Fruit fly (Drosophila melanogaster): ENCODE measurements around the gene CG34112.

Gene CG34112

DNA sequence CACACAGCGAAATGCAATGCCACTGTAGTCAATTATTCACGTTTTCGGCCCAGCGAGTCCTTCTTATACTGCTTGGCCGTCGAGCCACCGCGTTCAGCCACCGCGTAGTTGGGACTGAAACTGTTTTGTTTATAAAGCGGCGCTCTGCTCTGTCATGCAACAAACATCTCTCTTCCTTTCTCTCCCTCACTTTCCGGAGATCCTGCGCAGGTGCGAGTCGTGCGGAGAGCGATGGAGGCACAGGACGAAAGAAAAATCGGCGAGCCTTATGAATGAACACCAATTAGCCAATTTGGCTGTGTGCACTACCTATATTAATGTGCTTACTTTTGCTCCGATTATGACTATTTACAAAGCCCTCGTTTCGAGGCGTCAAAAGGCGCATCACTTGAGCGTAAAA lies 25.4 kb upstream of the CG34112 start, which contains the start of gene CG32944 (continued):
- TF ChIP-seq Dref (GFP tag; IDR thresholded peaks at IDR 0.05) (no peak), jing (GFP tag; optimal IDR thresholded peaks at IDR 0.05) (no peak)

DNA sequence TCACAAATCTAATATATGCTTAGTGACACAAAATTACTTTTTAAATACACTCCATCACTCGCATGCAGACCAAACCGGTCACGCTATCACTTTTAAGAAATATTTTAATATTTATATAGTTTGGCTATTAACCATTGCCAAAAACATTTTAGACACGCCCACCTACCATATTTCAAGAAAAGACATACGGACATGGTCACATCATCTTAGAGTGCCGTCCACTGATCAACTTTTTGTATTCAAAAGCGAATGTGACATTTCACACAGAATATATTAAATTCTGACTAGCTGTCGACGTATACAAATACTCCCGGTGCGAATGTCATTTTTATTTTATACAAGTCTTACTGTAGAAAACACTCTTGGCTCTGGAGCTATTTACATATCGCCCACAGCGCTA lies 22.1 kb upstream of the CG34112 start, which contains the start of gene CG31528:
Gene CG31528, plus strand, starts transcription at position 301 of the 400 bp plus-strand sequence.
- TF ChIP-seq chif (GFP tag; optimal IDR thresholded peaks at IDR 0.05) (no peak), CG10321 (GFP tag; IDR thresholded peaks at IDR 0.05) (no peak)

- TF ChIP-seq sob (GFP tag; IDR thresholded peaks at IDR 0.05) (no peak), shn (GFP tag; optimal IDR thresholded peaks at IDR 0.05) (no peak), CG9797 (GFP tag; optimal IDR thresholded peaks at IDR 0.05) (no peak)
Measured at dm6 chr3R:4407325-4407724, 13.3 kb upstream of the CG34112 start.

DNA sequence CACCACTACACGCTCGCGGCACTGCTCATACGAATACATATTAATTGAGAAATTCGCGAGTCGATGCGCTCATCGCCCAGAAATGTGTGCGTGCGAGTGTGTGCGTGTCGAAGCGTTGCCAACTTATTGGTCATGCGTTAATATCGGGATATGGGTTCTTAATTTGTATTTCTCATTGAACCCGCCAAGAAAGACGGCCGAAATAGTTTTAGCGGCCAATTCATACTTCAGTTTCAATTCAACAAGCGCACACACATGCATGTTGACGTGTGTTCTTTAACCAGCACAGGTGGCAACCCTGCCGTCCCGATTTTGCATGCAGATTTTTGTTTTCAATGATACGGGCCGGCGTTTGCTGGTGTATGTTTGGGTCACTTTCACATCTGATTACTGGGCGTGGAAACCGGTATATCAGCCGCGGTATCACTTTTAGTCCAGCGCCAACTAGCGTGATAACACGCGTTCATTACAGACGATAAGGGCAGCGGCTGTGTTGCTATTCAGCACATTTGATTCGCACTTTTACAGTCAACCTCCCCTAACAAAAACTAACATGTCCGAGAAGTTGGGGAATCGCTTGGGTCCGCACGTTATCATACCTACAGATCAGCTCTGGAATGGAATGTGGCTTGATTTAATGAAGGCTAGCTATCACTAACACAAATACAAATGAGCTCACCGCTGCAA lies 9.8 kb upstream of the CG34112 start:
- TF ChIP-seq CG3407 (GFP tag; optimal IDR thresholded peaks at IDR 0.05) (no peak), ems (GFP tag; optimal IDR thresholded peaks at IDR 0.05) (peak; percentile 8), CG10274 (GFP tag; optimal IDR thresholded peaks at IDR 0.05) (peak; percentile 9), Bgb (GFP tag; IDR thresholded peaks at IDR 0.05; ENCODE audit: partially characterized antibody) (no peak), Med (GFP tag) (peak; percentile 86), CG12236 (GFP tag; optimal IDR thresholded peaks at IDR 0.05) (no peak), CG34376 (GFP tag; optimal IDR thresholded peaks at IDR 0.05) (peak; percentile 77), slbo (GFP tag; IDR thresholded peaks at IDR 0.05) (peak; percentile 44; the same call in 1 of the 2 replicates), zen2 (GFP tag; IDR thresholded peaks at IDR 0.05; ENCODE audit: partially characterized antibody) (peak; percentile 45; the same call in 1 of the 3 replicates), chinmo (GFP tag; IDR thresholded peaks at IDR 0.05; ENCODE audit: partially characterized antibody) (peak; percentile 57; the same call in 1 of the 4 replicates), ERR (GFP tag; optimal IDR thresholded peaks at IDR 0.05) (peak; percentile 26), CG2120 (GFP tag; optimal IDR thresholded peaks at IDR 0.05) (peak; percentile 41), lola (GFP tag; optimal IDR thresholded peaks at IDR 0.05) (peak in 1 of 3 experiments; percentile 11), CG2199 (GFP tag; IDR thresholded peaks at IDR 0.05) (0 out of 3 replicates have a peak, but pooled peaks have one; percentile 58), CG10543 (GFP tag; optimal IDR thresholded peaks at IDR 0.05) (peak; percentile 35), CG33557 (GFP tag; optimal IDR thresholded peaks at IDR 0.05) (no peak), CG32532 (GFP tag; IDR thresholded peaks at IDR 0.05) (peak; percentile 22; the same call in 1 of the 2 replicates), ttk (GFP tag; IDR thresholded peaks at IDR 0.05) (no peak), CG8290 (GFP tag; optimal IDR thresholded peaks at IDR 0.05) (peak; percentile 23), CG8290 (tag; optimal IDR thresholded peaks at IDR 0.05) (no peak), CG12155 (GFP tag; optimal IDR thresholded peaks at IDR 0.05) (peak; percentile 8), Hmr (GFP tag; optimal IDR thresholded peaks at IDR 0.05) (peak; percentile 45), cg (GFP tag; optimal IDR thresholded peaks at IDR 0.05) (peak; percentile 81), PHDP (tag; optimal IDR thresholded peaks at IDR 0.05) (peak; percentile 13), slp2 (GFP tag; optimal IDR thresholded peaks at IDR 0.05) (no peak), h (optimal IDR thresholded peaks at IDR 0.05) (no peak), ind (GFP tag; optimal IDR thresholded peaks at IDR 0.05) (no peak), lilli (GFP tag; optimal IDR thresholded peaks at IDR 0.05) (peak; percentile 6), grau (tag; optimal IDR thresholded peaks at IDR 0.05) (peak; percentile 79), ase (GFP tag; IDR thresholded peaks at IDR 0.05) (no peak), dpn (GFP tag; optimal IDR thresholded peaks at IDR 0.05) (peak in 1 of 2 experiments; percentile 39), zfh1 (GFP tag; IDR thresholded peaks at IDR 0.05) (no peak), Bdp1 (GFP tag; optimal IDR thresholded peaks at IDR 0.05) (peak; percentile 6), Lim3 (GFP tag; IDR thresholded peaks at IDR 0.05) (no peak), CG12769 (tag; optimal IDR thresholded peaks at IDR 0.05) (peak; percentile 50), pzg (GFP tag; optimal IDR thresholded peaks at IDR 0.05) (peak; percentile 8), sug (tag; optimal IDR thresholded peaks at IDR 0.05) (peak; percentile 65), CG3995 (GFP tag; optimal IDR thresholded peaks at IDR 0.05) (peak; percentile 18)
